Worm (Caenorhabditis elegans): ENCODE measurements around the gene C47G2.4.

DNA sequence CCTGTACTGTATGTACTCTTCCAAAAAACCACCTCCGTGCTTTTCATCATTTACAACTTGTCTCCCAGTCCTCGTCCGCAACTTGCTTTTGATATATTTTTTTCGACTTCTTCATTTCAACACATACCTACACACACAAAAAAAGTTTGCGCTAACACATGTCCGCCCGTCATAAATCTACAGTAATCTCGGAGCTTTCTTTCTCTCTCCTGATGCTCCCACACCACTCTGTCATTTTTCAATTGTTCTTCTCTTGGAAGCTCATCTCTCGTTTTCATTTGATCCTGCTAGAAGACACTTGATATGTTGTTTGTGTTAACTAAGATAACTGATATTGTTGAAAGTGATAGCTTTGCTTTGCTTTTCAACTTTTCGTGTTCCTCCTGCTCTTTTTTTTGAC lies 12.2 kb downstream of the C47G2.4 start:
- TF ChIP-seq snpc-4 (tag; optimal IDR thresholded peaks at IDR 0.05) = no peak
- no peak for TF ChIP-seq lin-15B (tag; optimal IDR thresholded peaks at IDR 0.05)
- TF ChIP-seq ztf-11 (tag; optimal IDR thresholded peaks at IDR 0.05) = no peak
- TF ChIP-seq nhr-28 (tag; optimal IDR thresholded peaks at IDR 0.05) = no peak
- TF ChIP-seq nhr-237 (tag; optimal IDR thresholded peaks at IDR 0.05) = no peak
- TF ChIP-seq alr-1 (tag; optimal IDR thresholded peaks at IDR 0.05; ENCODE audit: borderline replicate concordance) = no peak
- no peak for TF ChIP-seq nhr-76 (tag; optimal IDR thresholded peaks at IDR 0.05)
- TF ChIP-seq fkh-10 (GFP tag; optimal IDR thresholded peaks at IDR 0.05) = no peak
- peak; percentile 54 for TF ChIP-seq nhr-85 (tag)
- TF ChIP-seq nhr-20 (tag; optimal IDR thresholded peaks at IDR 0.05) = no peak
- no peak for TF ChIP-seq pag-3 (tag; optimal IDR thresholded peaks at IDR 0.05; ENCODE audit: borderline replicate concordance, insufficient read depth)
- TF ChIP-seq tlp-1 (tag; optimal IDR thresholded peaks at IDR 0.05) = no peak
